Fruit fly (Drosophila melanogaster) whole organism, embryonic: ENCODE results near the gene Baldspot.

Experiments
- ATbp ChIP-seq: fragments of 200-800 bp; sonication (Bioruptor generic); optimal IDR thresholded peaks from 2 replicates; lab custom pipeline; 2017; ENCODE audit warnings: missing biosample characterization, mild to moderate bottlenecking, missing genetic modification characterization, missing genetic modification reagents
- Awh ChIP-seq: fragments of 200-800 bp; sonication (Bioruptor generic); IDR thresholded peaks from 2 replicates; pipeline ENCODE4, ENCODE4 v1.3.6; 2022; ENCODE audit warnings: missing biosample characterization, missing genetic modification characterization
- B-H2 ChIP-seq: fragments of 200-800 bp; sonication (Bioruptor generic); optimal IDR thresholded peaks from 2 replicates; lab custom pipeline; 2018; ENCODE audit warnings: missing biosample characterization, mild to moderate bottlenecking, missing genetic modification characterization
- CG11093 ChIP-seq: fragments of 200-800 bp; sonication (Bioruptor generic); IDR thresholded peaks from 3 replicates; pipeline ENCODE4 v1.3.6; 2022; ENCODE audit warnings: missing biosample characterization, missing genetic modification characterization
- CG11695 ChIP-seq: fragments of 200-800 bp; sonication (Bioruptor generic); IDR thresholded peaks from 3 replicates; pipeline ENCODE4 v1.3.6; 2022; ENCODE audit warnings: missing biosample characterization, missing genetic modification characterization
- CG12071 ChIP-seq: fragments of 200-800 bp; sonication (Bioruptor generic); optimal IDR thresholded peaks from 3 replicates; lab custom pipeline; 2018; ENCODE audit warnings: missing biosample characterization, mild to moderate bottlenecking, missing genetic modification characterization
- CG15269 ChIP-seq: fragments of 200-800 bp; sonication (Bioruptor generic); optimal IDR thresholded peaks from 2 replicates; lab custom pipeline; 2018; ENCODE audit warnings: missing biosample characterization, mild to moderate bottlenecking, missing genetic modification characterization, moderate library complexity
- CG1647 ChIP-seq: fragments of 200-800 bp; sonication (Bioruptor generic); optimal IDR thresholded peaks from 3 replicates; lab custom pipeline; 2016; ENCODE audit warnings: missing biosample characterization, missing genetic modification characterization
- CG16863 ChIP-seq: fragments of 200-800 bp; sonication (Bioruptor generic); optimal IDR thresholded peaks from 3 replicates; lab custom pipeline; 2016; ENCODE audit warnings: missing biosample characterization, missing genetic modification characterization
- CG30020 ChIP-seq: fragments of 200-800 bp; optimal IDR thresholded peaks from 2 replicates; lab custom pipeline; 2019; ENCODE audit warnings: missing biosample characterization, mild to moderate bottlenecking, missing genetic modification characterization, moderate library complexity
- CG31441 ChIP-seq: fragments of 200-800 bp; sonication (Bioruptor generic); IDR thresholded peaks from 2 replicates; pipeline ENCODE4 v1.3.6; 2022; ENCODE audit warnings: missing biosample characterization, missing genetic modification characterization
- CG3847 ChIP-seq: fragments of 200-800 bp; sonication (Bioruptor generic); IDR thresholded peaks from 2 replicates; pipeline ENCODE4 v1.3.6; 2022; ENCODE audit warnings: missing biosample characterization, missing genetic modification characterization
- CG43689 ChIP-seq: fragments of 200-800 bp; sonication (Bioruptor generic); IDR thresholded peaks from 2 replicates; pipeline ENCODE4 v1.3.6; 2022; ENCODE audit warnings: missing biosample characterization, missing genetic modification characterization
- CG6765 ChIP-seq: fragments of 200-800 bp; sonication (Bioruptor generic); optimal IDR thresholded peaks from 3 replicates; lab custom pipeline; 2017; ENCODE audit warnings: missing biosample characterization, mild to moderate bottlenecking, missing genetic modification characterization
- CG7556 ChIP-seq: fragments of 200-800 bp; sonication (Bioruptor generic); optimal IDR thresholded peaks from 2 replicates; lab custom pipeline; 2017; ENCODE audit warnings: missing biosample characterization, mild to moderate bottlenecking, missing genetic modification characterization
- CG7987 ChIP-seq: fragments of 200-800 bp; sonication (Bioruptor generic); optimal IDR thresholded peaks from 2 replicates; lab custom pipeline; 2018; ENCODE audit warnings: missing biosample characterization, mild to moderate bottlenecking, missing genetic modification characterization, moderate library complexity
- CG8089 ChIP-seq: fragments of 200-800 bp; sonication (Bioruptor generic); optimal IDR thresholded peaks from 3 replicates; lab custom pipeline; 2016; ENCODE audit warnings: missing biosample characterization, missing genetic modification characterization
- CG8478 ChIP-seq: fragments of >200 bp; optimal IDR thresholded peaks from 2 replicates; lab custom pipeline; 2018
- CG8924 ChIP-seq: fragments of 200-800 bp; optimal IDR thresholded peaks from 3 replicates; lab custom pipeline; 2019; ENCODE audit warnings: missing biosample characterization, mild to moderate bottlenecking, missing genetic modification characterization, moderate library complexity
- CG9797 ChIP-seq: fragments of 200-800 bp; sonication (Bioruptor generic); optimal IDR thresholded peaks from 3 replicates; lab custom pipeline; 2018; ENCODE audit warnings: missing biosample characterization, mild to moderate bottlenecking, missing genetic modification characterization
- Dbx ChIP-seq: fragments of 200-800 bp; sonication (Bioruptor generic); IDR thresholded peaks from 3 replicates; pipeline ENCODE4 v1.3.6; 2022; ENCODE audit warnings: missing biosample characterization, missing genetic modification characterization
- Doc3 ChIP-seq: fragments of 200-800 bp; sonication (Bioruptor generic); IDR thresholded peaks from 3 replicates; pipeline ENCODE4 v1.3.6; 2022; ENCODE audit warnings: missing biosample characterization, missing genetic modification characterization; ENCODE audit not compliant: partially characterized antibody
- Hmr ChIP-seq: fragments of 200-800 bp; sonication (Bioruptor generic); optimal IDR thresholded peaks from 3 replicates; lab custom pipeline; 2017; ENCODE audit warnings: mild to moderate bottlenecking, missing biosample characterization, missing genetic modification reagents, missing genetic modification characterization
- Med ChIP-seq: fragments of 200-800 bp; sonication (Bioruptor generic); peaks from one replicate; lab custom pipeline; 2016; ENCODE audit warnings: missing biosample characterization, missing genetic modification characterization, mild to moderate bottlenecking, inconsistent platforms, moderate library complexity
- Nf-YA ChIP-seq: fragments of 200-800 bp; sonication (Bioruptor generic); IDR thresholded peaks from 2 replicates; pipeline ENCODE4 v1.3.6; 2022; ENCODE audit warnings: missing biosample characterization, missing genetic modification characterization
- Nf-YC ChIP-seq: fragments of 200-800 bp; optimal IDR thresholded peaks from 3 replicates; lab custom pipeline; 2019; ENCODE audit warnings: missing biosample characterization, mild to moderate bottlenecking, missing genetic modification characterization, moderate library complexity
- Poxn ChIP-seq: fragments of 200-800 bp; sonication (Bioruptor generic); IDR thresholded peaks from 2 replicates; pipeline ENCODE4 v1.3.6; 2022; ENCODE audit warnings: missing biosample characterization, missing genetic modification characterization
- Sry-β ChIP-seq: fragments of 200-800 bp; sonication (Bioruptor generic); optimal IDR thresholded peaks from 2 replicates; lab custom pipeline; 2018; ENCODE audit warnings: missing biosample characterization, mild to moderate bottlenecking, missing genetic modification characterization, moderate library complexity
- ase ChIP-seq: fragments of 200-800 bp; sonication (Bioruptor generic); IDR thresholded peaks from 3 replicates; pipeline ENCODE4 v1.3.6; 2022; ENCODE audit warnings: missing biosample characterization, missing genetic modification characterization
- br ChIP-seq: fragments of >200 bp; optimal IDR thresholded peaks from 2 replicates; lab custom pipeline; 2017
- btn ChIP-seq: fragments of 200-800 bp; sonication (Bioruptor generic); optimal IDR thresholded peaks from 2 replicates; lab custom pipeline; 2016; ENCODE audit warnings: missing biosample characterization, missing genetic modification characterization
- cas ChIP-seq: fragments of 200-800 bp; sonication (Bioruptor generic); IDR thresholded peaks from 2 replicates; pipeline ENCODE4 v1.3.6; 2022; ENCODE audit warnings: missing biosample characterization, missing genetic modification characterization
- chn ChIP-seq: fragments of 200-800 bp; sonication (Bioruptor generic); optimal IDR thresholded peaks from 2 replicates; lab custom pipeline; 2016; ENCODE audit warnings: missing biosample characterization, missing genetic modification characterization
- crc ChIP-seq: fragments of 200-800 bp; sonication (Bioruptor generic); optimal IDR thresholded peaks from 2 replicates; lab custom pipeline; 2016; ENCODE audit warnings: missing biosample characterization, missing genetic modification characterization
- crol ChIP-seq: fragments of 200-800 bp; sonication (Bioruptor generic); IDR thresholded peaks from 2 replicates; pipeline ENCODE4 v1.3.6; 2022; ENCODE audit warnings: missing biosample characterization, missing genetic modification characterization
- dpn ChIP-seq, 2 experiments: fragments of 200-800 bp; sonication (Bioruptor generic); optimal IDR thresholded peaks; 3 replicates each; lab custom pipeline; 2016; ENCODE audit warnings: missing biosample characterization in 2 of 2, missing genetic modification characterization in 2 of 2
- emc ChIP-seq: fragments of 200-800 bp; sonication (Bioruptor generic); optimal IDR thresholded peaks from 2 replicates; lab custom pipeline; 2016; ENCODE audit warnings: missing biosample characterization, missing genetic modification characterization
- esg ChIP-seq: fragments of 200-800 bp; sonication (Bioruptor generic); conservative IDR thresholded peaks from 2 replicates; pipeline ENCODE4 v1.3.6; 2022; ENCODE audit warnings: missing biosample characterization, missing genetic modification characterization
- fru ChIP-seq: fragments of >200 bp; optimal IDR thresholded peaks from 2 replicates; lab custom pipeline; 2017
- jigr1 ChIP-seq: fragments of 200-800 bp; sonication (Bioruptor generic); IDR thresholded peaks from 3 replicates; pipeline ENCODE4 v1.3.6; 2022; ENCODE audit warnings: missing biosample characterization, missing genetic modification characterization
- kni ChIP-seq: fragments of 200-800 bp; sonication (Bioruptor generic); optimal IDR thresholded peaks from 3 replicates; lab custom pipeline; 2017; ENCODE audit warnings: mild to moderate bottlenecking, missing biosample characterization, missing genetic modification reagents, missing genetic modification characterization
- lab ChIP-seq: fragments of 200-800 bp; sonication (Bioruptor generic); optimal IDR thresholded peaks from 3 replicates; lab custom pipeline; 2017; ENCODE audit warnings: missing biosample characterization, missing genetic modification characterization, mild to moderate bottlenecking, moderate library complexity, missing genetic modification reagents
- luna ChIP-seq: fragments of 200-800 bp; sonication (Bioruptor generic); optimal IDR thresholded peaks from 2 replicates; lab custom pipeline; 2016; ENCODE audit warnings: missing biosample characterization, missing genetic modification characterization
- mld ChIP-seq: fragments of 200-800 bp; sonication (Bioruptor generic); IDR thresholded peaks from 3 replicates; pipeline ENCODE4 v1.3.6; 2022; ENCODE audit warnings: missing biosample characterization, missing genetic modification characterization; ENCODE audit not compliant: partially characterized antibody
- peb ChIP-seq: fragments of 200-800 bp; sonication (Bioruptor generic); IDR thresholded peaks from 2 replicates; pipeline ENCODE4 v1.3.6; 2022; ENCODE audit warnings: missing biosample characterization, missing genetic modification characterization
- pzg ChIP-seq: fragments of 200-800 bp; sonication (Bioruptor generic); optimal IDR thresholded peaks from 3 replicates; lab custom pipeline; 2018; ENCODE audit warnings: missing biosample characterization, mild to moderate bottlenecking, missing genetic modification characterization, moderate library complexity
- row ChIP-seq: fragments of 200-800 bp; sonication (Bioruptor generic); IDR thresholded peaks from 3 replicates; pipeline ENCODE4 v1.3.6; 2022; ENCODE audit warnings: missing biosample characterization, missing genetic modification characterization
- ssp ChIP-seq: fragments of 200-800 bp; sonication (Bioruptor generic); IDR thresholded peaks from 2 replicates; pipeline ENCODE4 v1.3.6; 2022; ENCODE audit warnings: missing biosample characterization, missing genetic modification characterization
- tin ChIP-seq: fragments of 200-800 bp; sonication (Bioruptor generic); optimal IDR thresholded peaks from 3 replicates; lab custom pipeline; 2016; ENCODE audit warnings: missing biosample characterization, missing genetic modification characterization
- unpg ChIP-seq: fragments of 200-800 bp; sonication (Bioruptor generic); optimal IDR thresholded peaks from 3 replicates; lab custom pipeline; 2018; ENCODE audit warnings: missing biosample characterization, mild to moderate bottlenecking, missing genetic modification characterization, moderate library complexity
- vfl ChIP-seq: fragments of 200-800 bp; sonication (Bioruptor generic); optimal IDR thresholded peaks from 2 replicates; lab custom pipeline; 2016; ENCODE audit warnings: missing biosample characterization, missing genetic modification characterization
- wek ChIP-seq: fragments of 200-800 bp; sonication (Bioruptor generic); optimal IDR thresholded peaks from 3 replicates; lab custom pipeline; 2018; ENCODE audit warnings: missing biosample characterization, mild to moderate bottlenecking, missing genetic modification characterization, moderate library complexity

The Baldspot gene

DNA sequence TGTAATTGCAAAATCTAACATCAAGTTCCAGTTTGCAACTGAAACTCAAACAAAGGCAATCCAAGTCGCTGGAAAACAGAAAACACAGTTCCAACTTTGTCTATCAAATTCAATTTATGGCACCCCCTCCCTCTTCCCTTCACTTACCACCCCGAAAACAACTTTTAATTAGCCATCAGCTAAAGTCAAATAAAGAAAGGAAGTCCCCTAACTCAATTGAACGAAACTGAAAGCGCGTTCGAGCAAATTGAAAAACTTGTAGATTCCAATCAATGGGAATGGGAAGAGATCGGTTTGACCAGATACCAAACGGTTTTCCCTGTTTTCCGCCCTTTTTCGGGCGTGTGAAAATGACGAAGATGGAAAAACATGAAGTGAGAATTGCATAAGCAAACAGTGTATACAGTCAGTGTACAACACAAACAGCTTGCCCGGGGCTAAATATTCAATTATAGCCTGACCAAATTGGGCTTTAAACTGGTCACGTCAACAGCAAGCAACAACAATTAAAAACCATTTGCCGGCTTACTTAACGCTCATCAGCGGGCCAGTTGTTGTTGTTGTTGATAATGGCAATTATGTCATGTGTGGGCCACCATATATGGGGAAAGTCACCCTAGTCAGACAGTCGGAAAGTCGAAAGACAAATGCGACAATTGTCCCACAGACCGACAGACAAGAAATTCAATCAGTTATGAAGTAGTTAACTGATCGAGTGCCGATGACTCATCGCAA is 38.0 kb upstream of the Baldspot start (continued):
- TF ChIP-seq vfl (no peak), row (no peak), Sry-β (GFP tag; lab: Kevin White, UChicago) (no peak), ssp (GFP tag; lab: Robert Waterston, UW) (no peak), CG15269 (peak; percentile 22), CG43689 (GFP tag; lab: Robert Waterston, UW) (no peak), CG16863 (GFP tag; lab: Kevin White, UChicago) (no peak), CG7556 (GFP tag; lab: Kevin White, UChicago) (no peak), Awh (GFP tag; lab: Robert Waterston, UW) (peak; percentile 44; the same call in 1 of the 2 replicates), Nf-YC (tag; lab: Kevin White, UChicago) (no peak), btn (GFP tag; lab: Kevin White, UChicago) (no peak), CG1647 (GFP tag; lab: Kevin White, UChicago) (no peak), luna (no peak), B-H2 (GFP tag; lab: Kevin White, UChicago) (no peak), chn (GFP tag; lab: Kevin White, UChicago) (no peak), CG12071 (GFP tag; lab: Kevin White, UChicago) (no peak), fru (lab: Kevin White, UChicago) (no peak), mld (GFP tag; lab: Robert Waterston, UW) (no peak), CG7987 (GFP tag; lab: Kevin White, UChicago) (no peak), CG11093 (no peak), CG6765 (GFP tag; lab: Kevin White, UChicago) (no peak), ATbp (GFP tag; lab: Kevin White, UChicago) (peak; percentile 19), emc (no peak), esg (no peak), Poxn (GFP tag; lab: Robert Waterston, UW) (0 out of 2 replicates have a peak, but pooled peaks have one; percentile 11), crc (GFP tag; lab: Kevin White, UChicago) (no peak), CG11695 (GFP tag; lab: Robert Waterston, UW) (no peak), CG3847 (GFP tag; lab: Robert Waterston, UW) (no peak), peb (GFP tag; lab: Robert Waterston, UW) (no peak), unpg (GFP tag; lab: Kevin White, UChicago) (no peak), kni (GFP tag; lab: Kevin White, UChicago) (peak; percentile 64), CG8478 (lab: Kevin White, UChicago) (no peak), Doc3 (GFP tag; lab: Robert Waterston, UW) (no peak), ase (0 out of 3 replicates have a peak, but pooled peaks have one; percentile 12), crol (GFP tag; lab: Robert Waterston, UW) (peak; percentile 64), wek (GFP tag; lab: Kevin White, UChicago) (peak; percentile 29), CG8924 (no peak), br (lab: Kevin White, UChicago) (no peak), Hmr (GFP tag; lab: Kevin White, UChicago) (no peak), pzg (no peak), jigr1 (GFP tag; lab: Robert Waterston, UW) (no peak), Dbx (GFP tag; lab: Robert Waterston, UW) (no peak), CG30020 (no peak), Med (GFP tag; lab: Kevin White, UChicago) (peak; percentile 71), CG8089 (no peak), CG9797 (GFP tag; lab: Kevin White, UChicago) (no peak), lab (peak; percentile 25), tin (GFP tag; lab: Kevin White, UChicago) (no peak), CG31441 (GFP tag; lab: Robert Waterston, UW) (no peak), Nf-YA (GFP tag; lab: Robert Waterston, UW) (no peak), dpn (GFP tag; optimal IDR thresholded peaks at IDR 0.05; lab: Kevin White, UChicago) (no peak), cas (GFP tag; lab: Robert Waterston, UW) (no peak)
